Worm (Caenorhabditis elegans) whole organism, dauer: ENCODE measurements around the gene kbp-3.

ENCODE experiments used
- unc-62 ChIP-seq: sonication (generic microtip); optimal IDR thresholded peaks from 2 replicates; lab custom pipeline; 2017; ENCODE audit warnings: missing biosample characterization, missing genetic modification reagents, missing genetic modification characterization

kbp-3 gene

DNA sequence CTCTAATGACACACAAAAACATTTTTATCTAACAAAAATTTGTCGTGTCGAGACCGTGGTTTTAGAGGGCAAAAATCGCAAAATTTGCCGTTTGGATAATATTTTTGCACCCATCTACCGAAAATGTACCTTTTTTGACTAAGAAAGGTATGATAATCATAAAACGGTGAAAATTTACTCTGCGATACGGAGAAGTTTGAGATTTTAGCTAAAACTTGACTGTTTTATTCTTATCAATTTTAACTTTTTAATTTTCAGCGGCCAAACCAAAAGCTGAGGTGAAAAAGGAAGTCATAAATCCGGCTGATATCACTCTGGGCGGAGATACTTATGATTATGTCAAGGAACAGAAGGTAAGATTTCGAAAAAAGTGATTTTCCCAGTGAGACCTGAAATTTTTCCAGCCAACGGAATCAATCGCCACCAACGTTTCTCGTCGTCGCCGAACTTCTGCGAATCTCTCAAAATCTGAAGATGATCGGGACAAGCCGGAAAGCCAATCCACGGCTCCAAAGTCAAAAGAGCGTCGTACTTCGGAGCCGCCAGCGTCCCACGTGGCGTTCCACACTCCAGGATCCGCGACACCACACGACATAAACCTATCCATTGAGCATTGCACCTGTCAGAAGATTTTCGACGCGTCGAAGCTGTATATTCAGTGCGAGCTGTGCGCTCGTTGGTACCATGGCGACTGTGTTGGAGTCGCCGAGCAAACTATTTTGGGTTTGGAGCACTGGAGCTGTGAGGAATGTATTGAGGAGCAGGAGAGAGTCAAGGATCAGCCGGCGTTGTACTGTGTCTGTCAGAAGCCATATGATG lies 16.4 kb upstream of the kbp-3 start:
- TF ChIP-seq unc-62 (GFP tag; lab: Kevin White, UChicago), result no peak

- no peak for TF ChIP-seq unc-62 (GFP tag; lab: Kevin White, UChicago)
Measured at ce11 chrII:14405489-14406059, 15.7 kb upstream of the kbp-3 start.

- TF ChIP-seq unc-62 (GFP tag; lab: Kevin White, UChicago), result no peak
Measured at ce11 chrII:14404741-14405488, 15.0 kb upstream of the kbp-3 start.

DNA sequence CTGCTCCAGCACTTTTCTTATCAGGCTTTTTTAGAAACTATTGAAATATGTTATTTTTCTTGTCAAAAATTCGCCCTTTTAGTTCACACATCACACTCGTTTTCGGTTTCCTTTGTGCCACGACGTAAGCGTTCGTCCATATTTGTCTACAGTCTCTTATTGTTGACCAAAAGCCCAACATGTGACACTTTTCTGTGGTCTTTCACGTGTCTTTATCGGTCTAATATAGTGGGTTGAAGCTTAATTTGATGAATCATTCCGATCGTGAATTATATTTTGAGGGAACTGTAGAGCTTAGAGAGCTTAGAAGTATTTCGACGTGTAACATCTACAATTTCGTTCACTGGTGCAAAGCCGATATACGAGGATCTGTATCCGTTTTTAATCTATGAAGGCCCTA lies 14.4 kb upstream of the kbp-3 start:
- TF ChIP-seq unc-62 (GFP tag; lab: Kevin White, UChicago), result no peak

DNA sequence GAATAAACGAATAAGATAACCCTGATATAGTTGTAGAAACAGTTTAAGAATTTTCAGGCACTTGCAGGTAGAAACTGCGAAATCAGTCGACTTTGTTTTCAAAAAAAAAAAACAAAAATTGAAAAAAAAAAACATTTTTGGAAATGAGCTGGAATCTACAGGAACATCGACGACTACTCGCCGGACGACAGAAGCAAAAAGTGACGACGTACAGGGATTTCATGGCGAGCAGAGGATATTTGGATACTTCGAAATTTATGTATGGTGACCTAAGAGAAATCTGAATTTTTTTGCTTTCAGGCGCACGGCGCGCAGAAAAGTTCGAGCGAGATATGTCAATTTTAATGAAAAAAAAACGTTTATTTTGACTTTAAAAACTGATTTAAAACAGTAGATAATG lies 11.2 kb upstream of the kbp-3 start:
- TF ChIP-seq unc-62 (GFP tag; lab: Kevin White, UChicago), result no peak

- no peak for TF ChIP-seq unc-62 (GFP tag; lab: Kevin White, UChicago)
Measured at ce11 chrII:14399595-14399994, 9.7 kb upstream of the kbp-3 start.

- no peak for TF ChIP-seq unc-62 (GFP tag; lab: Kevin White, UChicago)
Measured at ce11 chrII:14393766-14394165, 3.9 kb upstream of the kbp-3 start.

- no peak for TF ChIP-seq unc-62 (GFP tag; lab: Kevin White, UChicago)
Measured at ce11 chrII:14388213-14388612, 1.7 kb downstream of the kbp-3 start, which contains the start of gene F26H11.8. F26H11.8 (plus strand) TSS chrII:14388513.

ce11 chrII:14383644-14384043 lies 6.2 kb downstream of the kbp-3 start, which contains the start of gene mes-2:
mes-2 (plus strand) TSS chrII:14383973.
- no peak for TF ChIP-seq unc-62 (GFP tag; lab: Kevin White, UChicago)

- no peak for TF ChIP-seq unc-62 (GFP tag; lab: Kevin White, UChicago)
Measured at ce11 chrII:14381450-14381849, 8.4 kb downstream of the kbp-3 start, which contains the start of gene sdz-26. sdz-26 (plus strand) TSS chrII:14381750.

DNA sequence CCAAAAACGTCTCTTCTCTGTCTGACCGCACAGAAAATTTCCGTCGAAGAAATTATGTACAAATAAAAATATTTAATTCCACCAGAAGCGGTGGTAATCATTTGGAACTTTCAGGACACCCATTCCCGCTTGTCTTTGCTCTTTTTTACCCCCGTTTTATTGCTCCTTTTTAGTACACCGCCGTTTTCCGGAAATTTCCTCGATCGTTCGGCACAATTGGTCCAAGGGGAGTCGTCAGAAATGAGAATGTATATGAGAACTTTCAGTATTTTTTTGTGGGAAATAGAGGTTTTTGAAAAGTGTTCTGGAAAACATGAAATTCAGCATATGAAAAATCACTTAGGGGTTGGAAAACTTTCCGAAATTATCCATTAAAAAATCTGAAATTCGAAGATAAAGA lies 9.1 kb downstream of the kbp-3 start:
- TF ChIP-seq unc-62 (GFP tag; lab: Kevin White, UChicago), result no peak

DNA sequence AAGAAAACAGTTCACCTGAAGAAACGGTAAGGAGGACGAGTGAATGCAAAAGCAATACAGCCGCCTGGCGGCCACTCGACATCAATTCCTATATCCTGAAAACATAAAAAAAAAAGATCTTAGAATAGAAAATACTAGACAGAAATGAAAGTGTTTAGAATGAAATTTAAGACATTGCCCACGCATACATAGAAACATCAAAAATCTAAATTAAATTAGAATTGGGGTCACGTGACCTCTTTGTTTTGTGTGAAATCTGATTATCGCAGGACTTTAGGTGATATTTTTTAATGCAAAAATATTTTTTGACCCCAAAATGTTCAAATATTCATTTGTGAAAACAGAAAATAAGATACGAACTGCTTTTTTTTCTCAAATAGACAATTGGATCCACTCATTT lies 12.1 kb downstream of the kbp-3 start, which contains the start of gene acr-20:
Gene acr-20, minus strand, starts transcription at position 101 of the 400 bp plus-strand sequence.
- TF ChIP-seq unc-62 (GFP tag; lab: Kevin White, UChicago), result no peak

DNA sequence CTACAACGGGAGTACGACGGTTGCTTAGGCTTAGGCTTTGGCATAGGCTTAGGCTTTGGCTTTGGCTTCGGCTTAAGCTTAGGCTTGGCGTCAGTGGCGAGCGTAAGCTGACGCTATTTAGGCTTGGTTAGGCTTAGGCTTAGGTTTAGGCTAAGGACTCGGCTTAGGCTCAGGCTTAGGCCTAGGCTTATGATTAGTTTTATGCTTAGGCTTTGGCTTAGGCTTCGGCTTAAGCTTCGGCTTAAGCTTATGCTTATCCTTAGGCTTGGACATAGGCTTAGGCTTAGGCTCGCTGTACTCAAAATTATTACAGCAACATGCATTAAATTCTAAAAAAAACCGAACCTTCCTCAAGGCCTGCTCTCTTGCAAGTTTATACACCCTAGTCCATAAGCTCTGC lies 15.3 kb downstream of the kbp-3 start:
- no peak for TF ChIP-seq unc-62 (GFP tag; lab: Kevin White, UChicago)

DNA sequence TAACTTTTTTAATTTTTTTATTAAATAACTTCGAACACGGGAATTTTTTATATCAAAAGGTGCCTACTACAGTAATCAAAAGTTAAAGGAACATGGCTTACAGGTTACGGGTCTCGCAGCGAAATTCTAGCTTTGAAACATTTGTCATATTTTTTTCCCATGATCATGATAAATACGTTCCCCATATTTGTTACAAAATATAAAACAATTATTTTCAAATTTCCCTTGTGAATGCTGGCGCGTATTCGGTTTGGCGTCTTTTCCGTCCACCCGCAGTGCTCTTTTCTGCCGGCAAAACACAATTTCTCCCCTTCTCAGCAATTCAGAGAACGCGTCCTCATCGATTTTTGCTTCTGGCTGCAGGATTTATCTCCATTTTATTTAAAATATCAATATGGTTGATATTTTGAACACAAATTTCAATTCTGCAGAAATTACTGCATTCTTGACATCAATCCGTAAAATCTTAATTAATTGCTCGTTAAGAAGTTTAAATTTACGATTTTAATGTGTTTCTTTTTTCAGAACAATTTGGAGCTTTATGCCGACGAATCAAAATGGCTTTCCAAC lies 24.6 kb downstream of the kbp-3 start, which contains the start of gene imb-2:
Gene imb-2, plus strand, starts transcription at position 520 of the 570 bp plus-strand sequence.
- TF ChIP-seq unc-62 (GFP tag; lab: Kevin White, UChicago), result no peak

ce11 chrII:14361719-14362118 lies 28.2 kb downstream of the kbp-3 start, which contains the start of gene tebp-1:
tebp-1 (plus strand) TSS chrII:14362019.
- no peak for TF ChIP-seq unc-62 (GFP tag; lab: Kevin White, UChicago)
